Worm (Caenorhabditis elegans) whole organism, L1 larva: ENCODE results near the gene srsx-30.

ENCODE experiments used
- C04F5.9 ChIP-seq: sonication (generic microtip); optimal IDR thresholded peaks from 2 replicates; lab custom pipeline; 2016; ENCODE audit warnings: missing genetic modification characterization, missing compliant biosample characterization
- C16A3.4 ChIP-seq: fragments of 150-350 bp; optimal IDR thresholded peaks from 2 replicates; lab custom pipeline; 2014; ENCODE audit warnings: missing biosample characterization, missing genetic modification characterization
- C34B4.2 ChIP-seq: sonication (generic microtip); optimal IDR thresholded peaks from 2 replicates; lab custom pipeline; 2017; ENCODE audit warnings: mild to moderate bottlenecking, missing genetic modification characterization, missing compliant biosample characterization
- F16B12.6 ChIP-seq: fragments of 150-350 bp; optimal IDR thresholded peaks from 2 replicates; lab custom pipeline; 2014; ENCODE audit warnings: missing biosample characterization, missing genetic modification characterization
- Y116A8C.19 ChIP-seq: sonication (generic microtip); optimal IDR thresholded peaks from 2 replicates; lab custom pipeline; 2016; ENCODE audit warnings: missing compliant biosample characterization, missing genetic modification characterization, borderline replicate concordance
- aha-1 ChIP-seq: fragments of 150-350 bp; optimal IDR thresholded peaks from 2 replicates; lab custom pipeline; 2014; ENCODE audit warnings: missing biosample characterization, missing genetic modification characterization
- alr-1 ChIP-seq: fragments of 200-800 bp; sonication (Bioruptor generic); optimal IDR thresholded peaks from 2 replicates; lab custom pipeline; 2018; ENCODE audit warnings: borderline replicate concordance, mild to moderate bottlenecking, missing genetic modification characterization, missing compliant biosample characterization
- aly-2 ChIP-seq: fragments of 150-350 bp; optimal IDR thresholded peaks from 2 replicates; lab custom pipeline; 2014; ENCODE audit warnings: missing biosample characterization, missing genetic modification characterization
- ama-1 ChIP-seq: fragments of 150-350 bp; optimal IDR thresholded peaks from 2 replicates; lab custom pipeline; 2014
- ceh-8 ChIP-seq: fragments of 200-800 bp; sonication (Bioruptor generic); optimal IDR thresholded peaks from 2 replicates; lab custom pipeline; 2018; ENCODE audit warnings: mild to moderate bottlenecking, missing genetic modification characterization, moderate library complexity, missing compliant biosample characterization
- ceh-82 ChIP-seq, 3 experiments: fragments of 150-350 bp in 1 of 3; sonication (generic microtip) in 2 of 3; optimal IDR thresholded peaks; 2 replicates each; lab custom pipeline; 2014 to 2017; ENCODE audit warnings: missing biosample characterization in 3 of 3, missing genetic modification characterization in 3 of 3
- ceh-90 ChIP-seq: sonication (generic microtip); optimal IDR thresholded peaks from 2 replicates; lab custom pipeline; 2016; ENCODE audit warnings: missing genetic modification characterization, missing compliant biosample characterization
- efl-1 ChIP-seq, 4 experiments: fragments of 150-350 bp; optimal IDR thresholded peaks in 3 of 4; peaks in 1 of 4; 1 replicate in 1 of 4; 2 replicates in 3 of 4; lab custom pipeline; 2014; ENCODE audit warnings: missing biosample characterization in 2 of 4, missing genetic modification characterization in 2 of 4, missing genetic modification reagents in 2 of 4
- efl-3 ChIP-seq: fragments of 200-800 bp; sonication (Bioruptor generic); optimal IDR thresholded peaks from 2 replicates; lab custom pipeline; 2018; ENCODE audit warnings: mild to moderate bottlenecking, missing genetic modification characterization, missing compliant biosample characterization
- elt-2 ChIP-seq: sonication (generic microtip); optimal IDR thresholded peaks from 2 replicates; lab custom pipeline; 2016; ENCODE audit warnings: missing genetic modification characterization, mild to moderate bottlenecking, inconsistent platforms, missing compliant biosample characterization, missing genetic modification reagents
- ets-5 ChIP-seq: fragments of 200-800 bp; sonication (Bioruptor generic); IDR thresholded peaks from 2 replicates; pipeline ENCODE4 v1.3.6; 2022; ENCODE audit warnings: missing genetic modification characterization, missing compliant biosample characterization
- fkh-10 ChIP-seq: sonication (generic microtip); optimal IDR thresholded peaks from 2 replicates; lab custom pipeline; 2017; ENCODE audit warnings: missing biosample characterization, missing genetic modification reagents, missing genetic modification characterization
- fkh-4 ChIP-seq: sonication (generic microtip); optimal IDR thresholded peaks from 2 replicates; lab custom pipeline; 2016; ENCODE audit warnings: missing compliant biosample characterization, missing genetic modification characterization, borderline replicate concordance
- fos-1 ChIP-seq: fragments of 150-350 bp; optimal IDR thresholded peaks from 2 replicates; lab custom pipeline; 2014; ENCODE audit warnings: missing biosample characterization, missing genetic modification characterization
- grh-1 ChIP-seq: fragments of 200-800 bp; sonication (Bioruptor generic); IDR thresholded peaks from 2 replicates; pipeline ENCODE4 v1.3.6; 2022; ENCODE audit warnings: missing genetic modification reagents, missing genetic modification characterization, missing compliant biosample characterization
- hpl-2 ChIP-seq: fragments of 150-350 bp; optimal IDR thresholded peaks from 2 replicates; lab custom pipeline; 2014; ENCODE audit warnings: missing biosample characterization, missing genetic modification reagents, missing genetic modification characterization
- irx-1 ChIP-seq: sonication (generic microtip); optimal IDR thresholded peaks from 2 replicates; lab custom pipeline; 2016; ENCODE audit warnings: missing genetic modification characterization, missing compliant biosample characterization
- jun-1 ChIP-seq: fragments of 150-350 bp; optimal IDR thresholded peaks from 2 replicates; lab custom pipeline; 2014; ENCODE audit warnings: missing biosample characterization, missing genetic modification reagents, missing genetic modification characterization
- lin-13 ChIP-seq: fragments of 150-350 bp; optimal IDR thresholded peaks from 2 replicates; lab custom pipeline; 2014; ENCODE audit warnings: missing biosample characterization, missing genetic modification reagents, missing genetic modification characterization
- lin-15B ChIP-seq: fragments of 150-350 bp; sonication (generic microtip); optimal IDR thresholded peaks from 3 replicates; lab custom pipeline; 2014; ENCODE audit warnings: missing biosample characterization, missing genetic modification characterization
- lin-39 ChIP-seq: fragments of 150-350 bp; optimal IDR thresholded peaks from 2 replicates; lab custom pipeline; 2014; ENCODE audit warnings: missing biosample characterization, missing genetic modification reagents, missing genetic modification characterization
- lir-3 ChIP-seq: sonication (generic microtip); optimal IDR thresholded peaks from 2 replicates; lab custom pipeline; 2016; ENCODE audit warnings: mild to moderate bottlenecking, missing genetic modification characterization, moderate library complexity, missing compliant biosample characterization; ENCODE audit not compliant: poor library complexity
- lsy-2 ChIP-seq, 2 experiments: fragments of 150-350 bp; optimal IDR thresholded peaks; 2 replicates each; lab custom pipeline; 2014; ENCODE audit warnings: missing biosample characterization in 2 of 2, missing genetic modification characterization in 2 of 2
- mab-9 ChIP-seq: fragments of 200-800 bp; sonication (Bioruptor generic); IDR thresholded peaks from 2 replicates; pipeline ENCODE4 v1.3.6; 2022; ENCODE audit warnings: missing genetic modification reagents, missing genetic modification characterization, missing compliant biosample characterization
- mep-1 ChIP-seq: fragments of 150-350 bp; optimal IDR thresholded peaks from 2 replicates; lab custom pipeline; 2014; ENCODE audit warnings: missing biosample characterization, missing genetic modification characterization
- nhr-11 ChIP-seq: fragments of 150-350 bp; optimal IDR thresholded peaks from 2 replicates; lab custom pipeline; 2014; ENCODE audit warnings: missing biosample characterization, missing genetic modification characterization
- nhr-19 ChIP-seq: fragments of 200-800 bp; sonication (Bioruptor generic); conservative IDR thresholded peaks from 2 replicates; pipeline ENCODE4 v1.3.6; 2022; ENCODE audit warnings: missing genetic modification characterization, missing compliant biosample characterization
- nhr-20 ChIP-seq: sonication (generic microtip); optimal IDR thresholded peaks from 2 replicates; lab custom pipeline; 2016; ENCODE audit warnings: mild to moderate bottlenecking, missing genetic modification characterization, missing compliant biosample characterization
- nhr-28 ChIP-seq: fragments of 150-350 bp; optimal IDR thresholded peaks from 2 replicates; lab custom pipeline; 2014; ENCODE audit warnings: missing biosample characterization, missing genetic modification characterization
- nhr-47 ChIP-seq: sonication (generic microtip); optimal IDR thresholded peaks from 2 replicates; lab custom pipeline; 2016; ENCODE audit warnings: mild to moderate bottlenecking, missing genetic modification characterization, moderate library complexity, missing compliant biosample characterization
- nhr-71 ChIP-seq: sonication (generic microtip); optimal IDR thresholded peaks from 2 replicates; lab custom pipeline; 2016; ENCODE audit warnings: mild to moderate bottlenecking, missing genetic modification characterization, moderate library complexity, missing compliant biosample characterization
- nhr-76 ChIP-seq: sonication (generic microtip); optimal IDR thresholded peaks from 2 replicates; lab custom pipeline; 2017; ENCODE audit warnings: missing biosample characterization, missing genetic modification characterization
- nhr-85 ChIP-seq: sonication (generic microtip); peaks from one replicate; lab custom pipeline; 2016; ENCODE audit warnings: missing genetic modification characterization, inconsistent platforms, missing compliant biosample characterization
- nhr-90 ChIP-seq: sonication (generic microtip); optimal IDR thresholded peaks from 2 replicates; lab custom pipeline; 2016; ENCODE audit warnings: mild to moderate bottlenecking, missing genetic modification characterization, missing compliant biosample characterization; ENCODE audit not compliant: poor library complexity
- pax-3 ChIP-seq: fragments of 200-800 bp; sonication (Bioruptor generic); optimal IDR thresholded peaks from 2 replicates; lab custom pipeline; 2018; ENCODE audit warnings: mild to moderate bottlenecking, missing genetic modification characterization, moderate library complexity, missing compliant biosample characterization
- pqm-1 ChIP-seq: sonication (generic microtip); optimal IDR thresholded peaks from 3 replicates; lab custom pipeline; 2017; ENCODE audit warnings: missing biosample characterization, missing genetic modification characterization
- rnt-1 ChIP-seq: sonication (generic microtip); optimal IDR thresholded peaks from 2 replicates; lab custom pipeline; 2016; ENCODE audit warnings: mild to moderate bottlenecking, missing genetic modification characterization, moderate library complexity, missing compliant biosample characterization
- snu-23 ChIP-seq: sonication (generic microtip); optimal IDR thresholded peaks from 2 replicates; lab custom pipeline; 2016; ENCODE audit warnings: missing genetic modification characterization, missing compliant biosample characterization
- sox-4 ChIP-seq: sonication (generic microtip); optimal IDR thresholded peaks from 2 replicates; lab custom pipeline; 2016; ENCODE audit warnings: missing genetic modification characterization, missing compliant biosample characterization
- sptf-1 ChIP-seq: fragments of 150-350 bp; optimal IDR thresholded peaks from 2 replicates; lab custom pipeline; 2014; ENCODE audit warnings: missing biosample characterization, missing genetic modification characterization
- sup-37 ChIP-seq: fragments of 200-800 bp; sonication (Bioruptor generic); optimal IDR thresholded peaks from 2 replicates; lab custom pipeline; 2018; ENCODE audit warnings: mild to moderate bottlenecking, missing genetic modification characterization, missing compliant biosample characterization
- swsn-7 ChIP-seq: sonication (generic microtip); optimal IDR thresholded peaks from 2 replicates; lab custom pipeline; 2016; ENCODE audit warnings: missing genetic modification characterization, missing compliant biosample characterization
- tlp-1 ChIP-seq: fragments of 150-350 bp; optimal IDR thresholded peaks from 2 replicates; lab custom pipeline; 2014; ENCODE audit warnings: missing biosample characterization, missing genetic modification characterization
- unc-130 ChIP-seq: fragments of 150-350 bp; optimal IDR thresholded peaks from 2 replicates; lab custom pipeline; 2017; ENCODE audit warnings: missing biosample characterization, missing genetic modification characterization, inconsistent platforms
- unc-30 ChIP-seq: sonication (generic microtip); optimal IDR thresholded peaks from 2 replicates; lab custom pipeline; 2017; ENCODE audit warnings: missing biosample characterization, missing genetic modification characterization
- unc-62 ChIP-seq: fragments of 150-350 bp; optimal IDR thresholded peaks from 2 replicates; lab custom pipeline; 2014; ENCODE audit warnings: missing biosample characterization, missing genetic modification reagents, missing genetic modification characterization
- unc-86 ChIP-seq: sonication (generic microtip); optimal IDR thresholded peaks from 2 replicates; lab custom pipeline; 2016; ENCODE audit warnings: missing genetic modification characterization, missing compliant biosample characterization
- vab-15 ChIP-seq: sonication (generic microtip); optimal IDR thresholded peaks from 2 replicates; lab custom pipeline; 2017; ENCODE audit warnings: missing genotype, mild to moderate bottlenecking, missing genetic modification characterization, missing compliant biosample characterization
- xbp-1 ChIP-seq: sonication (generic microtip); optimal IDR thresholded peaks from 2 replicates; lab custom pipeline; 2016; ENCODE audit warnings: missing genetic modification characterization, missing compliant biosample characterization

The srsx-30 gene

ce11 chrV:10146787-10147186, 11.8 kb upstream of the srsx-30 start:
- TF ChIP-seq grh-1 (GFP tag; lab: Robert Waterston, UW) (no peak), pax-3 (tag; lab: Kevin White, UChicago) (no peak), ets-5 (GFP tag; lab: Robert Waterston, UW) (no peak), unc-86 (no peak), ama-1 (lab: Kevin White, UChicago) (no peak), nhr-90 (tag; lab: Kevin White, UChicago) (no peak), hpl-2 (GFP tag; lab: Kevin White, UChicago) (no peak), aha-1 (tag; lab: Kevin White, UChicago) (no peak), lin-13 (GFP tag; lab: Kevin White, UChicago) (no peak), ceh-90 (tag; lab: Kevin White, UChicago) (no peak), nhr-28 (tag; lab: Kevin White, UChicago) (no peak), irx-1 (no peak), nhr-71 (tag; lab: Kevin White, UChicago) (peak; percentile 71), ceh-8 (GFP tag; lab: Kevin White, UChicago) (no peak), xbp-1 (tag; lab: Kevin White, UChicago) (no peak), rnt-1 (tag; lab: Kevin White, UChicago) (peak; percentile 49), aly-2 (tag; lab: Kevin White, UChicago) (no peak), pqm-1 (tag; lab: Kevin White, UChicago) (no peak), jun-1 (no peak), nhr-11 (tag; lab: Kevin White, UChicago) (no peak), C34B4.2 (no peak), swsn-7 (tag; lab: Kevin White, UChicago) (peak; percentile 8), snu-23 (peak; percentile 9), nhr-47 (no peak), vab-15 (tag; lab: Kevin White, UChicago) (no peak), lsy-2 (tag; optimal IDR thresholded peaks at IDR 0.05; lab: Kevin White, UChicago) (peak in 1 of 2 experiments; percentile 42), efl-3 (GFP tag; lab: Kevin White, UChicago) (no peak), elt-2 (tag; lab: Kevin White, UChicago) (no peak), ceh-82 (tag; optimal IDR thresholded peaks at IDR 0.05; lab: Kevin White, UChicago) (no peak), C16A3.4 (no peak), nhr-20 (tag; lab: Kevin White, UChicago) (peak; percentile 14), C04F5.9 (tag; lab: Kevin White, UChicago) (no peak), unc-130 (peak; percentile 38), lin-39 (tag; lab: Kevin White, UChicago) (no peak), F16B12.6 (no peak), lin-15B (tag; lab: Kevin White, UChicago) (no peak), sptf-1 (tag; lab: Kevin White, UChicago) (no peak), efl-1 (optimal IDR thresholded peaks at IDR 0.05; lab: Kevin White, UChicago) (no peak), efl-1 (GFP tag; optimal IDR thresholded peaks at IDR 0.05 in 1 of 2; lab: Kevin White, UChicago) (no peak), unc-30 (tag; lab: Kevin White, UChicago) (no peak), unc-62 (GFP tag; lab: Kevin White, UChicago) (no peak), alr-1 (tag; lab: Kevin White, UChicago) (no peak), fkh-10 (GFP tag; lab: Kevin White, UChicago) (no peak), nhr-76 (tag; lab: Kevin White, UChicago) (no peak), fos-1 (tag; lab: Kevin White, UChicago) (no peak), sup-37 (GFP tag; lab: Kevin White, UChicago) (no peak), mab-9 (GFP tag; lab: Robert Waterston, UW) (no peak), lir-3 (no peak), nhr-85 (no peak), tlp-1 (tag; lab: Kevin White, UChicago) (no peak), mep-1 (tag; lab: Kevin White, UChicago) (no peak), nhr-19 (GFP tag; lab: Robert Waterston, UW) (peak; percentile 31; the same call in 1 of the 2 replicates), fkh-4 (no peak), sox-4 (no peak), Y116A8C.19 (tag; lab: Kevin White, UChicago) (no peak)
